Worm (Caenorhabditis elegans) whole organism, L4 larva: Measurements from ENCODE around the gene pars-1.

Source experiments
- F49E8.2 ChIP-seq: sonication (generic microtip); optimal IDR thresholded peaks from 2 replicates; lab custom pipeline; 2016; ENCODE audit warnings: missing compliant biosample characterization, mild to moderate bottlenecking, missing genetic modification characterization, borderline replicate concordance
- Y5F2A.4 ChIP-seq: fragments of 200-800 bp; sonication (Bioruptor generic); optimal IDR thresholded peaks from 2 replicates; lab custom pipeline; 2018; ENCODE audit warnings: mild to moderate bottlenecking, missing genetic modification characterization, missing compliant biosample characterization
- Y75B8A.6 ChIP-seq: fragments of 200-800 bp; sonication (Bioruptor generic); IDR thresholded peaks from 2 replicates; pipeline ENCODE4 v1.3.6; 2022; ENCODE audit warnings: missing genetic modification reagents, missing genetic modification characterization, missing compliant biosample characterization
- ZK337.2 ChIP-seq: fragments of 200-800 bp; sonication (Bioruptor generic); IDR thresholded peaks from 2 replicates; pipeline ENCODE4 v1.3.6; 2022; ENCODE audit warnings: missing genetic modification reagents, missing genetic modification characterization, missing compliant biosample characterization
- arid-1 ChIP-seq: fragments of 200-800 bp; sonication (Bioruptor generic); conservative IDR thresholded peaks from 2 replicates; pipeline ENCODE4 v1.3.6; 2022; ENCODE audit warnings: missing genetic modification reagents, missing genetic modification characterization, missing compliant biosample characterization
- ceh-44 ChIP-seq: fragments of 200-800 bp; sonication (Bioruptor generic); IDR thresholded peaks from 2 replicates; pipeline ENCODE4 v1.3.6; 2022; ENCODE audit warnings: missing genetic modification reagents, missing genetic modification characterization, missing compliant biosample characterization
- ceh-62 ChIP-seq: sonication (generic microtip); optimal IDR thresholded peaks from 2 replicates; lab custom pipeline; 2017; ENCODE audit warnings: missing biosample characterization, missing genetic modification characterization
- ces-1 ChIP-seq: fragments of 150-350 bp; sonication (generic microtip); optimal IDR thresholded peaks from 4 replicates; lab custom pipeline; 2014; ENCODE audit warnings: missing biosample characterization, missing genetic modification reagents, missing genetic modification characterization
- daf-16 ChIP-seq, 3 experiments: sonication (generic microtip); optimal IDR thresholded peaks; 2 replicates each; lab custom pipeline; 2016 to 2017; ENCODE audit warnings: missing genetic modification characterization in 3 of 3, missing genetic modification reagents in 3 of 3, mild to moderate bottlenecking in 2 of 3, missing compliant biosample characterization in 2 of 3, missing biosample characterization in 1 of 3, moderate library complexity in 1 of 3
- daf-19 ChIP-seq: fragments of 200-800 bp; sonication (Bioruptor generic); conservative IDR thresholded peaks from 2 replicates; pipeline ENCODE4 v1.3.6; 2022; ENCODE audit warnings: missing genetic modification characterization, missing compliant biosample characterization
- dmd-6 ChIP-seq: fragments of 200-800 bp; sonication (Bioruptor generic); IDR thresholded peaks from 2 replicates; pipeline ENCODE4 v1.3.6; 2022; ENCODE audit warnings: missing genetic modification reagents, missing genetic modification characterization, missing compliant biosample characterization
- egl-27 ChIP-seq: sonication (generic microtip); optimal IDR thresholded peaks from 3 replicates; lab custom pipeline; 2017; ENCODE audit warnings: missing biosample characterization, missing genetic modification reagents, missing genetic modification characterization
- fkh-10 ChIP-seq: fragments of 150-350 bp; optimal IDR thresholded peaks from 2 replicates; lab custom pipeline; 2014; ENCODE audit warnings: missing biosample characterization, missing genetic modification reagents, missing genetic modification characterization
- gei-8 ChIP-seq: fragments of 200-800 bp; sonication (Bioruptor generic); optimal IDR thresholded peaks from 2 replicates; lab custom pipeline; 2018; ENCODE audit warnings: mild to moderate bottlenecking, missing genetic modification characterization, missing compliant biosample characterization
- hlh-30 ChIP-seq: sonication (generic microtip); optimal IDR thresholded peaks from 2 replicates; lab custom pipeline; 2017; ENCODE audit warnings: antibody characterized with exemption, mild to moderate bottlenecking, missing genetic modification characterization, missing compliant biosample characterization; ENCODE audit not compliant: insufficient read depth
- jun-1 ChIP-seq: fragments of 150-350 bp; optimal IDR thresholded peaks from 2 replicates; lab custom pipeline; 2014; ENCODE audit warnings: missing biosample characterization, missing genetic modification reagents, missing genetic modification characterization
- lin-38 ChIP-seq: fragments of 200-800 bp; sonication (Bioruptor generic); IDR thresholded peaks from 2 replicates; pipeline ENCODE4 v1.3.6; 2022; ENCODE audit warnings: missing genetic modification reagents, missing genetic modification characterization, missing compliant biosample characterization
- lin-39 ChIP-seq: fragments of 150-350 bp; optimal IDR thresholded peaks from 2 replicates; lab custom pipeline; 2014; ENCODE audit warnings: missing biosample characterization, missing genetic modification reagents, missing genetic modification characterization
- mdt-29 ChIP-seq: fragments of 200-800 bp; sonication (Bioruptor generic); IDR thresholded peaks from 2 replicates; pipeline ENCODE4 v1.3.6; 2022; ENCODE audit warnings: missing genetic modification reagents, missing genetic modification characterization, missing compliant biosample characterization
- mep-1 ChIP-seq: fragments of 150-350 bp; sonication (generic microtip); optimal IDR thresholded peaks from 3 replicates; lab custom pipeline; 2014; ENCODE audit warnings: missing biosample characterization, missing genetic modification characterization
- mes-2 ChIP-seq: sonication (generic microtip); optimal IDR thresholded peaks from 2 replicates; lab custom pipeline; 2016; ENCODE audit warnings: missing genotype, mild to moderate bottlenecking, missing genetic modification characterization, missing compliant biosample characterization; ENCODE audit not compliant: poor library complexity, severe bottlenecking
- nhr-102 ChIP-seq: sonication (generic microtip); optimal IDR thresholded peaks from 2 replicates; lab custom pipeline; 2016; ENCODE audit warnings: mild to moderate bottlenecking, missing genetic modification characterization, moderate library complexity, missing compliant biosample characterization
- nhr-28 ChIP-seq: fragments of 150-350 bp; optimal IDR thresholded peaks from 2 replicates; lab custom pipeline; 2014; ENCODE audit warnings: missing biosample characterization, missing genetic modification characterization
- nhr-48 ChIP-seq: sonication (generic microtip); optimal IDR thresholded peaks from 2 replicates; lab custom pipeline; 2016; ENCODE audit warnings: mild to moderate bottlenecking, missing genetic modification characterization, missing compliant biosample characterization
- nhr-6 ChIP-seq: fragments of 150-350 bp; optimal IDR thresholded peaks from 2 replicates; lab custom pipeline; 2014; ENCODE audit warnings: missing biosample characterization, missing genetic modification characterization
- nhr-76 ChIP-seq: fragments of 150-350 bp; optimal IDR thresholded peaks from 2 replicates; lab custom pipeline; 2014; ENCODE audit warnings: missing biosample characterization, missing genetic modification characterization
- saeg-2 ChIP-seq: fragments of 200-800 bp; sonication (Bioruptor generic); IDR thresholded peaks from 2 replicates; pipeline ENCODE4 v1.3.6; 2022; ENCODE audit warnings: missing genetic modification reagents, missing genetic modification characterization, missing compliant biosample characterization
- snpc-1.2 ChIP-seq: fragments of 200-800 bp; sonication (Bioruptor generic); IDR thresholded peaks from 2 replicates; pipeline ENCODE4 v1.3.6; 2022; ENCODE audit warnings: missing genetic modification reagents, missing genetic modification characterization, missing compliant biosample characterization
- spr-3 ChIP-seq: fragments of 200-800 bp; sonication (Bioruptor generic); optimal IDR thresholded peaks from 2 replicates; lab custom pipeline; 2018; ENCODE audit warnings: mild to moderate bottlenecking, missing genetic modification characterization, missing compliant biosample characterization
- tra-1 ChIP-seq: fragments of 200-800 bp; sonication (Bioruptor generic); IDR thresholded peaks from 2 replicates; pipeline ENCODE4 v1.3.6; 2022; ENCODE audit warnings: missing genetic modification reagents, missing genetic modification characterization, missing compliant biosample characterization
- unc-130 ChIP-seq: sonication (generic microtip); optimal IDR thresholded peaks from 2 replicates; lab custom pipeline; 2016; ENCODE audit warnings: missing genetic modification reagents, missing genetic modification characterization, missing compliant biosample characterization
- unc-62 ChIP-seq, 3 experiments: fragments of 150-350 bp in 1 of 3; sonication (generic microtip); optimal IDR thresholded peaks in 2 of 3; peaks in 1 of 3; 1 replicate in 1 of 3; 2 replicates in 2 of 3; lab custom pipeline; 2014 to 2017; ENCODE audit warnings: missing biosample characterization in 3 of 3, missing genetic modification characterization in 3 of 3, missing genetic modification reagents in 3 of 3, missing genotype in 1 of 3
- zfp-2 ChIP-seq: sonication (generic microtip); optimal IDR thresholded peaks from 2 replicates; lab custom pipeline; 2016; ENCODE audit warnings: mild to moderate bottlenecking, missing genetic modification characterization, missing compliant biosample characterization
- zfp-3 ChIP-seq: fragments of 200-800 bp; sonication (Bioruptor generic); conservative IDR thresholded peaks from 2 replicates; pipeline ENCODE4 v1.3.6; 2022; ENCODE audit warnings: missing genetic modification reagents, missing genetic modification characterization, missing compliant biosample characterization
- ztf-7 ChIP-seq: fragments of 150-350 bp; optimal IDR thresholded peaks from 2 replicates; lab custom pipeline; 2014; ENCODE audit warnings: missing biosample characterization, missing genetic modification characterization

The pars-1 gene

ce11 chrIII:7247740-7248139 lies 8.9 kb downstream of the pars-1 start, which contains the start of gene zmp-6:
TSS of gene zmp-6 (minus strand) at chrIII:7247840.
- TF ChIP-seq Y5F2A.4 (GFP tag; lab: Kevin White, UChicago) (no peak), unc-62 (GFP tag; optimal IDR thresholded peaks at IDR 0.05 in 1 of 2; lab: Kevin White, UChicago) (peak in 1 of 2 experiments; percentile 44), unc-62 (tag; optimal IDR thresholded peaks at IDR 0.05; lab: Kevin White, UChicago) (no peak)
- TF ChIP-seq, all 104 proteins: peak for 1

ce11 chrIII:7253669-7254068 lies 14.8 kb downstream of the pars-1 start:
- TF ChIP-seq fkh-10 (GFP tag; lab: Kevin White, UChicago) (peak; percentile 91), ces-1 (GFP tag; lab: Kevin White, UChicago) (peak; percentile 80), nhr-28 (tag; lab: Kevin White, UChicago) (no peak)

ce11 chrIII:7258931-7259330 lies 20.1 kb downstream of the pars-1 start, which contains the start of gene B0361.4:
TSS of gene B0361.4 (plus strand) at chrIII:7258991.
- peak; percentile 71 for TF ChIP-seq fkh-10 (GFP tag; lab: Kevin White, UChicago)
- TF ChIP-seq ceh-44 (GFP tag; lab: Robert Waterston, UW): no peak
- no peak for TF ChIP-seq mdt-29 (GFP tag; lab: Robert Waterston, UW)
- TF ChIP-seq ces-1 (GFP tag; lab: Kevin White, UChicago): peak; percentile 10

- TF ChIP-seq ZK337.2 (no peak), ztf-7 (tag; lab: Kevin White, UChicago) (no peak), ces-1 (GFP tag; lab: Kevin White, UChicago) (peak; percentile 31), mes-2 (no peak), snpc-1.2 (no peak), unc-130 (GFP tag; lab: Kevin White, UChicago) (no peak), fkh-10 (GFP tag; lab: Kevin White, UChicago) (no peak), jun-1 (no peak)
Measured at ce11 chrIII:7262592-7262991, 23.8 kb downstream of the pars-1 start.

ce11 chrIII:7263028-7263427 lies 24.2 kb downstream of the pars-1 start:
- no peak for TF ChIP-seq nhr-102 (tag; lab: Kevin White, UChicago)
- peak in 1 of 2 experiments; percentile 92 for TF ChIP-seq unc-62 (GFP tag; optimal IDR thresholded peaks at IDR 0.05 in 1 of 2; lab: Kevin White, UChicago)
- no peak for TF ChIP-seq unc-62 (tag; optimal IDR thresholded peaks at IDR 0.05; lab: Kevin White, UChicago)
- TF ChIP-seq gei-8 (GFP tag; lab: Kevin White, UChicago): no peak
- no peak for TF ChIP-seq spr-3 (GFP tag; lab: Kevin White, UChicago)
- no peak for TF ChIP-seq zfp-3
- no peak for TF ChIP-seq saeg-2 (GFP tag; lab: Robert Waterston, UW)
- no peak for TF ChIP-seq fkh-10 (GFP tag; lab: Kevin White, UChicago)
- TF ChIP-seq, all 104 proteins: peak for 1

- TF ChIP-seq egl-27 (tag; lab: Kevin White, UChicago) (no peak), ceh-62 (tag; lab: Kevin White, UChicago) (no peak), hlh-30 (tag; lab: Kevin White, UChicago) (peak; percentile 23), nhr-76 (tag; lab: Kevin White, UChicago) (no peak), daf-16 (GFP tag; optimal IDR thresholded peaks at IDR 0.05; lab: Kevin White, UChicago) (no peak), daf-16 (tag; optimal IDR thresholded peaks at IDR 0.05; lab: Kevin White, UChicago) (peak; percentile 40), lin-39 (no peak), mep-1 (peak; percentile 39), Y75B8A.6 (no peak), tra-1 (no peak), nhr-48 (tag; lab: Kevin White, UChicago) (no peak), F49E8.2 (tag; lab: Kevin White, UChicago) (no peak), daf-19 (no peak), zfp-2 (no peak), nhr-6 (peak; percentile 7), lin-38 (GFP tag; lab: Robert Waterston, UW) (no peak), snpc-1.2 (no peak), arid-1 (no peak), dmd-6 (peak; percentile 35; the same call in 1 of the 2 replicates), nhr-28 (tag; lab: Kevin White, UChicago) (peak; percentile 54)
Measured at ce11 chrIII:7271083-7271482, 32.3 kb downstream of the pars-1 start.
